Fruit fly (Drosophila melanogaster) whole organism, embryonic: Measurements from ENCODE around the gene vsg.

Experiments used
- CG10274 ChIP-seq: fragments of 200-800 bp; sonication (Bioruptor generic); optimal IDR thresholded peaks from 3 replicates; lab custom pipeline; 2017; ENCODE audit warnings: missing biosample characterization, mild to moderate bottlenecking, missing genetic modification characterization
- CG10366 ChIP-seq: fragments of 200-800 bp; sonication (Bioruptor generic); IDR thresholded peaks from 2 replicates; pipeline ENCODE4 v1.3.6; 2022; ENCODE audit warnings: missing biosample characterization, missing genetic modification characterization
- CG10543 ChIP-seq: fragments of 200-800 bp; sonication (Bioruptor generic); optimal IDR thresholded peaks from 3 replicates; lab custom pipeline; 2017; ENCODE audit warnings: missing biosample characterization, mild to moderate bottlenecking, missing genetic modification characterization, moderate library complexity
- CG11398 ChIP-seq: fragments of 200-800 bp; sonication (Bioruptor generic); optimal IDR thresholded peaks from 2 replicates; lab custom pipeline; 2016; ENCODE audit warnings: missing biosample characterization, missing genetic modification characterization
- CG11695 ChIP-seq: fragments of 200-800 bp; sonication (Bioruptor generic); IDR thresholded peaks from 3 replicates; pipeline ENCODE4 v1.3.6; 2022; ENCODE audit warnings: missing biosample characterization, missing genetic modification characterization
- CG11723 ChIP-seq: fragments of 200-800 bp; sonication (Bioruptor generic); optimal IDR thresholded peaks from 2 replicates; lab custom pipeline; 2017; ENCODE audit warnings: missing biosample characterization, mild to moderate bottlenecking, missing genetic modification characterization
- CG13775 ChIP-seq: fragments of 200-800 bp; sonication (Bioruptor generic); optimal IDR thresholded peaks from 3 replicates; lab custom pipeline; 2017; ENCODE audit warnings: missing biosample characterization, mild to moderate bottlenecking, missing genetic modification characterization
- CG14014 ChIP-seq: fragments of 200-800 bp; sonication (Bioruptor generic); IDR thresholded peaks from 2 replicates; pipeline ENCODE4 v1.3.6; 2022; ENCODE audit warnings: missing biosample characterization, missing genetic modification characterization
- CG14667 ChIP-seq: fragments of 200-800 bp; sonication (Bioruptor generic); IDR thresholded peaks from 2 replicates; pipeline ENCODE4 v1.3.6; 2022; ENCODE audit warnings: missing biosample characterization, missing genetic modification characterization
- CG15514 ChIP-seq: fragments of 200-800 bp; sonication (Bioruptor generic); optimal IDR thresholded peaks from 3 replicates; lab custom pipeline; 2017; ENCODE audit warnings: missing biosample characterization, missing genetic modification characterization, mild to moderate bottlenecking, moderate library complexity, missing genetic modification reagents
- CG1647 ChIP-seq: fragments of 200-800 bp; sonication (Bioruptor generic); optimal IDR thresholded peaks from 3 replicates; lab custom pipeline; 2016; ENCODE audit warnings: missing biosample characterization, missing genetic modification characterization
- CG2678 ChIP-seq: fragments of 200-800 bp; sonication (Bioruptor generic); optimal IDR thresholded peaks from 3 replicates; lab custom pipeline; 2019; ENCODE audit warnings: missing biosample characterization, mild to moderate bottlenecking, missing genetic modification characterization, moderate library complexity
- CG5180 ChIP-seq: fragments of 200-800 bp; sonication (Bioruptor generic); optimal IDR thresholded peaks from 3 replicates; lab custom pipeline; 2017; ENCODE audit warnings: missing biosample characterization, missing genetic modification characterization, mild to moderate bottlenecking, moderate library complexity, missing genetic modification reagents
- CG5245 ChIP-seq: fragments of 200-800 bp; sonication (Bioruptor generic); optimal IDR thresholded peaks from 3 replicates; lab custom pipeline; 2016; ENCODE audit warnings: missing biosample characterization, missing genetic modification characterization
- CG6689 ChIP-seq: fragments of 200-800 bp; sonication (Bioruptor generic); IDR thresholded peaks from 2 replicates; pipeline ENCODE4 v1.3.6; 2022; ENCODE audit warnings: missing biosample characterization, missing genetic modification characterization
- CG6791 ChIP-seq: fragments of 200-800 bp; sonication (Bioruptor generic); IDR thresholded peaks from 3 replicates; pipeline ENCODE4 v1.3.6; 2022; ENCODE audit warnings: missing biosample characterization, missing genetic modification characterization; ENCODE audit not compliant: partially characterized antibody
- CG7271 ChIP-seq: fragments of 200-800 bp; sonication (Bioruptor generic); optimal IDR thresholded peaks from 2 replicates; lab custom pipeline; 2018; ENCODE audit warnings: missing biosample characterization, mild to moderate bottlenecking, missing genetic modification characterization, moderate library complexity
- CG7963 ChIP-seq: fragments of 200-800 bp; sonication (Bioruptor generic); IDR thresholded peaks from 3 replicates; pipeline ENCODE4 v1.3.6; 2022; ENCODE audit warnings: missing biosample characterization, missing genetic modification characterization; ENCODE audit not compliant: partially characterized antibody
- Eip74EF ChIP-seq, 2 experiments: fragments of 200-800 bp in 1 of 2; fragments of >200 bp in 1 of 2; sonication (Bioruptor generic) in 1 of 2; optimal IDR thresholded peaks; 2 replicates each; lab custom pipeline; 2017 to 2019; ENCODE audit warnings: missing biosample characterization in 2 of 2, missing genetic modification characterization in 2 of 2, mild to moderate bottlenecking in 1 of 2, moderate library complexity in 1 of 2
- Elba2 ChIP-seq: fragments of 200-800 bp; sonication (Bioruptor generic); optimal IDR thresholded peaks from 3 replicates; lab custom pipeline; 2016; ENCODE audit warnings: missing biosample characterization, missing genetic modification characterization
- Gug ChIP-seq: fragments of 200-800 bp; sonication (Bioruptor generic); IDR thresholded peaks from 4 replicates; pipeline ENCODE4 v1.3.6; 2022; ENCODE audit warnings: missing biosample characterization, missing genetic modification characterization
- H2.0 ChIP-seq: fragments of 200-800 bp; sonication (Bioruptor generic); IDR thresholded peaks from 2 replicates; pipeline ENCODE4 v1.3.6; 2022; ENCODE audit warnings: missing biosample characterization, missing genetic modification characterization
- HLH3B ChIP-seq: fragments of 200-800 bp; sonication (Bioruptor generic); IDR thresholded peaks from 2 replicates; pipeline ENCODE4 v1.3.6; 2022; ENCODE audit warnings: missing biosample characterization, missing genetic modification characterization
- HLH54F ChIP-seq: fragments of 200-800 bp; sonication (Bioruptor generic); optimal IDR thresholded peaks from 3 replicates; lab custom pipeline; 2016; ENCODE audit warnings: missing biosample characterization, missing genetic modification characterization
- Hr3 ChIP-seq: fragments of 200-800 bp; sonication (Bioruptor generic); optimal IDR thresholded peaks from 3 replicates; lab custom pipeline; 2016; ENCODE audit warnings: missing biosample characterization, missing genetic modification characterization
- Hr51 ChIP-seq, 2 experiments: fragments of 200-800 bp; sonication (Bioruptor generic); optimal IDR thresholded peaks; 2 replicates in 1 of 2; 3 replicates in 1 of 2; lab custom pipeline; 2016 to 2018; ENCODE audit warnings: missing biosample characterization in 2 of 2, missing genetic modification characterization in 2 of 2, mild to moderate bottlenecking in 1 of 2, moderate library complexity in 1 of 2
- Mes4 ChIP-seq: fragments of 200-800 bp; sonication (Bioruptor generic); optimal IDR thresholded peaks from 2 replicates; lab custom pipeline; 2016; ENCODE audit warnings: missing biosample characterization, missing genetic modification characterization
- Pdp1 ChIP-seq, 2 experiments: fragments of 200-800 bp; sonication (Bioruptor generic); optimal IDR thresholded peaks; 3 replicates each; lab custom pipeline; 2016; ENCODE audit warnings: missing biosample characterization in 2 of 2, missing genetic modification characterization in 2 of 2, mild to moderate bottlenecking in 1 of 2, moderate library complexity in 1 of 2
- Six4 ChIP-seq: fragments of 200-800 bp; sonication (Bioruptor generic); optimal IDR thresholded peaks from 2 replicates; lab custom pipeline; 2016; ENCODE audit warnings: missing biosample characterization, missing genetic modification characterization
- ab ChIP-seq: fragments of 200-800 bp; sonication (Bioruptor generic); optimal IDR thresholded peaks from 2 replicates; lab custom pipeline; 2016; ENCODE audit warnings: missing biosample characterization, missing genetic modification characterization
- al ChIP-seq: fragments of 200-800 bp; sonication (Bioruptor generic); IDR thresholded peaks from 2 replicates; pipeline ENCODE4 v1.3.6; 2022; ENCODE audit warnings: missing biosample characterization, missing genetic modification characterization
- cas ChIP-seq: fragments of 200-800 bp; sonication (Bioruptor generic); IDR thresholded peaks from 2 replicates; pipeline ENCODE4 v1.3.6; 2022; ENCODE audit warnings: missing biosample characterization, missing genetic modification characterization
- en ChIP-seq: fragments of 200-800 bp; sonication (Bioruptor generic); optimal IDR thresholded peaks from 2 replicates; lab custom pipeline; 2016; ENCODE audit warnings: missing biosample characterization, missing genetic modification characterization
- gcm ChIP-seq: fragments of 200-800 bp; sonication (Bioruptor generic); optimal IDR thresholded peaks from 2 replicates; lab custom pipeline; 2019; ENCODE audit warnings: missing biosample characterization, mild to moderate bottlenecking, missing genetic modification characterization, moderate library complexity
- knrl ChIP-seq: fragments of 200-800 bp; sonication (Bioruptor generic); IDR thresholded peaks from 3 replicates; pipeline ENCODE4 v1.3.6; 2022; ENCODE audit warnings: missing biosample characterization, missing genetic modification characterization; ENCODE audit not compliant: partially characterized antibody
- lov ChIP-seq, 2 experiments: fragments of 200-800 bp in 1 of 2; fragments of >200 bp in 1 of 2; sonication (Bioruptor generic) in 1 of 2; IDR thresholded peaks in 1 of 2; optimal IDR thresholded peaks in 1 of 2; 2 replicates in 1 of 2; 3 replicates in 1 of 2; pipeline versions ENCODE4 v1.3.6 to Lab custom; 2017 to 2022; ENCODE audit warnings: missing biosample characterization in 1 of 2, missing genetic modification characterization in 1 of 2
- nmo ChIP-seq: fragments of 200-800 bp; sonication (Bioruptor generic); optimal IDR thresholded peaks from 2 replicates; lab custom pipeline; 2018; ENCODE audit warnings: missing biosample characterization, mild to moderate bottlenecking, missing genetic modification characterization, moderate library complexity
- onecut ChIP-seq: fragments of 200-800 bp; sonication (Bioruptor generic); IDR thresholded peaks from 2 replicates; pipeline ENCODE4 v1.3.6; 2022; ENCODE audit warnings: missing biosample characterization, missing genetic modification characterization
- otp ChIP-seq: fragments of 200-800 bp; sonication (Bioruptor generic); IDR thresholded peaks from 3 replicates; pipeline ENCODE4, ENCODE4 v1.3.6; 2022; ENCODE audit warnings: missing biosample characterization, missing genetic modification characterization
- sd ChIP-seq: fragments of 200-800 bp; sonication (Bioruptor generic); optimal IDR thresholded peaks from 3 replicates; lab custom pipeline; 2018; ENCODE audit warnings: missing biosample characterization, mild to moderate bottlenecking, missing genetic modification characterization, moderate library complexity
- tio ChIP-seq: fragments of 200-800 bp; sonication (Bioruptor generic); optimal IDR thresholded peaks from 2 replicates; lab custom pipeline; 2017; ENCODE audit warnings: missing biosample characterization, missing genetic modification characterization, inconsistent platforms
- twi ChIP-seq: fragments of 200-800 bp; optimal IDR thresholded peaks from 2 replicates; lab custom pipeline; 2019; ENCODE audit warnings: missing biosample characterization, mild to moderate bottlenecking, missing genetic modification characterization, moderate library complexity

The vsg gene

dm6 chr3L:9714537-9715144 lies 517 bp downstream of the vsg start (continued):
- TF ChIP-seq knrl (GFP tag; lab: Robert Waterston, UW), result no peak
- TF ChIP-seq sd (tag; lab: Kevin White, UChicago), result peak; percentile 44
- TF ChIP-seq, all 482 proteins: peak for 26

DNA sequence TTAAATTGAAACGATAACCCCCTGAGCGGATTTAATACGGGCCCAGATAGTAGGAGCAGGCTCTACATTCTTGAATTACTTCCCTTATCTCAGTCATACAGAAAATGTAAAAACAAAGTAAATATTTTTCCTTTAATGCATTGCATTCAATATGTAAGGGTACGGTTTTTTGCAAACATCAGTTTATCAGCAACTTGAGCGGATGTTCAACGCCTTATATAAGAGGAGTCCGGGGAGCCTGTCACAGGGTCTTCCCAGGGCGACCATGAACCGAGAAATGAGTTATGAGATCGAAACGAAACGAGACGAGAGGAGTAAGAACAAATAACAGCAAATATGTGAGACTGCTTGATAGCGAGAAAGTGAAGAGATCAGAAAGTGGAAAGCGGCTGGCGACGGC lies 2.5 kb downstream of the vsg start:
- TF ChIP-seq gcm (GFP tag; lab: Kevin White, UChicago) (peak; percentile 62), CG10543 (GFP tag; lab: Kevin White, UChicago) (no peak), Pdp1 (GFP tag; optimal IDR thresholded peaks at IDR 0.05; lab: Kevin White, UChicago) (peak in 1 of 2 experiments; percentile 40), CG14667 (GFP tag; lab: Robert Waterston, UW) (no peak), CG5245 (GFP tag; lab: Kevin White, UChicago) (no peak), HLH3B (GFP tag; lab: Robert Waterston, UW) (no peak), ab (no peak)

- no peak for TF ChIP-seq CG7271 (tag; lab: Kevin White, UChicago)
- no peak for TF ChIP-seq H2.0
- peak; percentile 52 for TF ChIP-seq onecut (GFP tag; lab: Robert Waterston, UW)
- TF ChIP-seq lov (optimal IDR thresholded peaks at IDR 0.05; lab: Kevin White, UChicago), result no peak
- TF ChIP-seq lov (GFP tag; IDR thresholded peaks at IDR 0.05; lab: Robert Waterston, UW), result no peak
Observed at dm6 chr3L:9717101-9717500, 3.0 kb downstream of the vsg start.

DNA sequence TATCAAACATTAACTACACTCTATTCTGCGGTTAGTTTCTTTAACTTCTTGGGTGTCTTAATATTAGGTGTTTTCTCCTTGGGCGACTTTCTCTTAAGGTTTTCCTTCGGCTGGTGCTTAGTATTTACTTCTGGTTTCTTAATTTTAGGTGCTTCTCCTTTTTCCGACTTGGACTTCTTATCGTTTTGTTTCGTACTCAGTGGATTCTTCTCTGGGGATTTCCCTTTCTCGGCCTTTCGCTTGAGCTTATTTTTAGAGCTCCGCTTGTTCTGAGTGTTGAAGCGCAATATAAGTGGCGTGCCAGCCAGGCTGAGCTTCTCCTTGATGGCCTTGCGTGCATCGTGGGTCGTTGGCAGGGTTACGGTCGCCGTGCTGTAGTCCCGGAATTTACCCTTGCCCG lies 3.7 kb downstream of the vsg start:
- no peak for TF ChIP-seq HLH54F
- TF ChIP-seq Hr3 (GFP tag; lab: Kevin White, UChicago), result no peak
- TF ChIP-seq CG7963 (GFP tag; lab: Robert Waterston, UW), result 0 out of 3 replicates have a peak, but pooled peaks have one; percentile 15
- TF ChIP-seq cas (GFP tag; lab: Robert Waterston, UW), result no peak

DNA sequence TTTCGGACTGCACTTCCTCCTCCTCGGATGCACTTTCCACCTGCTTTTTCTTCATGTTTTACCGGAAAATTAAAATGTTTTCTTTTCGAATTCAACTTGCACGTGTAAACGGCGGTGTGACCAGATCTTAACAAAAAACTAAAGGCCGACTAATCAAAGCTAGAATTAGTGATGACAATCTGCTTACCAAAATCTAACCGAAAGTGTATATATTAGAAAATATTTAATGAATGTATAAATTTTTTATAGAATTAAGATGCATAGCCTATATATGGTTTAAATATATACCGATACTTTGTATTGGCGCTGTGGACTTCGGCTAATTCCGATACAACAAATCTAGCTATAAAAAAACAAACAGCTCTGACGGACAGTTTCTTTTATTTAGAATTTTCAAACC lies 4.8 kb downstream of the vsg start, which contains the start of the genes CG18178 and CG14174:
Gene CG18178, minus strand, starts transcription at position 216 of the 400 bp plus-strand sequence.
Gene CG14174, plus strand, starts transcription at position 400 of the 400 bp plus-strand sequence.
- TF ChIP-seq Six4 (GFP tag; lab: Kevin White, UChicago), result peak; percentile 51
- peak; percentile 63; the same call in 1 of the 2 replicates for TF ChIP-seq CG14014 (GFP tag; lab: Robert Waterston, UW)
- peak; percentile 56 for TF ChIP-seq CG10366 (GFP tag; lab: Robert Waterston, UW)
- TF ChIP-seq CG11723 (GFP tag; lab: Kevin White, UChicago), result peak; percentile 9
- TF ChIP-seq Hr51 (GFP tag; optimal IDR thresholded peaks at IDR 0.05; lab: Kevin White, UChicago), result peak in 1 of 2 experiments; percentile 71
- no peak for TF ChIP-seq tio (GFP tag; lab: Kevin White, UChicago)
- no peak for TF ChIP-seq Eip74EF (GFP tag; optimal IDR thresholded peaks at IDR 0.05; lab: Kevin White, UChicago)
- peak; percentile 13; the same call in 1 of the 4 replicates for TF ChIP-seq Gug (GFP tag; lab: Robert Waterston, UW)
- TF ChIP-seq twi, result peak; percentile 76
- TF ChIP-seq al (GFP tag; lab: Robert Waterston, UW), result peak; percentile 44; the same call in 1 of the 2 replicates
- TF ChIP-seq CG5180 (GFP tag; lab: Kevin White, UChicago), result no peak
- TF ChIP-seq CG10274 (GFP tag; lab: Kevin White, UChicago), result no peak
- TF ChIP-seq CG15514 (GFP tag; lab: Kevin White, UChicago), result peak; percentile 79
- TF ChIP-seq CG6791, result no peak
- TF ChIP-seq CG1647, result no peak
- TF ChIP-seq CG11695, result peak; percentile 49; the same call in 1 of the 3 replicates
- TF ChIP-seq Mes4 (GFP tag; lab: Kevin White, UChicago), result no peak
- peak; percentile 73 for TF ChIP-seq CG13775
- no peak for TF ChIP-seq en (GFP tag; lab: Kevin White, UChicago)
- peak; percentile 67 for TF ChIP-seq CG6689 (GFP tag; lab: Robert Waterston, UW)
- TF ChIP-seq nmo (GFP tag; lab: Kevin White, UChicago), result peak; percentile 85
- TF ChIP-seq Elba2 (GFP tag; lab: Kevin White, UChicago), result peak; percentile 20
- peak; percentile 74 for TF ChIP-seq CG2678 (tag; lab: Kevin White, UChicago)
- no peak for TF ChIP-seq otp (GFP tag; lab: Robert Waterston, UW)
- no peak for TF ChIP-seq CG11398 (GFP tag; lab: Kevin White, UChicago)
